Fruit fly (Drosophila melanogaster) whole organism, embryonic: ENCODE measurements around the gene Bacc.

Experiments
- Abd-B ChIP-seq: fragments of 200-800 bp; sonication (Bioruptor generic); optimal IDR thresholded peaks from 2 replicates; lab custom pipeline; 2018; ENCODE audit warnings: missing biosample characterization, mild to moderate bottlenecking, missing genetic modification characterization, moderate library complexity
- Adf1 ChIP-seq: fragments of 200-800 bp; sonication (Bioruptor generic); IDR thresholded peaks from 2 replicates; pipeline ENCODE4 v1.3.6; 2022; ENCODE audit warnings: missing biosample characterization, missing genetic modification characterization
- Antp ChIP-seq: fragments of 200-800 bp; sonication (Bioruptor generic); optimal IDR thresholded peaks from 3 replicates; lab custom pipeline; 2016; ENCODE audit warnings: missing biosample characterization, missing genetic modification characterization
- Awh ChIP-seq: fragments of 200-800 bp; sonication (Bioruptor generic); IDR thresholded peaks from 2 replicates; pipeline ENCODE4, ENCODE4 v1.3.6; 2022; ENCODE audit warnings: missing biosample characterization, missing genetic modification characterization
- CG10321 ChIP-seq: fragments of 200-800 bp; sonication (Bioruptor generic); IDR thresholded peaks from 2 replicates; pipeline ENCODE4 v1.3.6; 2022; ENCODE audit warnings: missing biosample characterization, missing genetic modification characterization
- CG12236 ChIP-seq: fragments of 200-800 bp; sonication (Bioruptor generic); optimal IDR thresholded peaks from 2 replicates; lab custom pipeline; 2016; ENCODE audit warnings: missing biosample characterization, missing genetic modification characterization
- CG13624 ChIP-seq: fragments of 200-800 bp; sonication (Bioruptor generic); optimal IDR thresholded peaks from 2 replicates; lab custom pipeline; 2016; ENCODE audit warnings: missing biosample characterization, missing genetic modification characterization
- CG1529 ChIP-seq: fragments of 200-800 bp; sonication (Bioruptor generic); optimal IDR thresholded peaks from 3 replicates; lab custom pipeline; 2018; ENCODE audit warnings: missing biosample characterization, missing genetic modification characterization
- CG15696 ChIP-seq: fragments of 200-800 bp; sonication (Bioruptor generic); optimal IDR thresholded peaks from 2 replicates; lab custom pipeline; 2019; ENCODE audit warnings: missing biosample characterization, mild to moderate bottlenecking, missing genetic modification characterization, moderate library complexity
- CG1602 ChIP-seq: fragments of 200-800 bp; sonication (Bioruptor generic); optimal IDR thresholded peaks from 3 replicates; lab custom pipeline; 2016; ENCODE audit warnings: missing biosample characterization, missing genetic modification characterization
- CG16815 ChIP-seq: fragments of 200-800 bp; sonication (Bioruptor generic); optimal IDR thresholded peaks from 3 replicates; lab custom pipeline; 2017; ENCODE audit warnings: missing biosample characterization, mild to moderate bottlenecking, missing genetic modification characterization
- CG17612 ChIP-seq: fragments of 200-800 bp; sonication (Bioruptor generic); IDR thresholded peaks from 2 replicates; pipeline ENCODE4 v1.3.6; 2022; ENCODE audit warnings: missing biosample characterization, missing genetic modification characterization
- CG2202 ChIP-seq: fragments of 200-800 bp; sonication (Bioruptor generic); optimal IDR thresholded peaks from 2 replicates; lab custom pipeline; 2018; ENCODE audit warnings: missing biosample characterization, mild to moderate bottlenecking, missing genetic modification characterization
- CG30431 ChIP-seq: fragments of 200-800 bp; sonication (Bioruptor generic); optimal IDR thresholded peaks from 2 replicates; lab custom pipeline; 2017; ENCODE audit warnings: missing biosample characterization, missing genetic modification characterization
- CG31441 ChIP-seq: fragments of 200-800 bp; sonication (Bioruptor generic); IDR thresholded peaks from 2 replicates; pipeline ENCODE4 v1.3.6; 2022; ENCODE audit warnings: missing biosample characterization, missing genetic modification characterization
- CG34376 ChIP-seq: fragments of 200-800 bp; sonication (Bioruptor generic); optimal IDR thresholded peaks from 2 replicates; lab custom pipeline; 2018; ENCODE audit warnings: missing biosample characterization, mild to moderate bottlenecking, missing genetic modification characterization
- CG5245 ChIP-seq: fragments of 200-800 bp; sonication (Bioruptor generic); optimal IDR thresholded peaks from 3 replicates; lab custom pipeline; 2016; ENCODE audit warnings: missing biosample characterization, missing genetic modification characterization
- CG6854 ChIP-seq: fragments of 200-800 bp; sonication (Bioruptor generic); optimal IDR thresholded peaks from 3 replicates; lab custom pipeline; 2017; ENCODE audit warnings: missing biosample characterization, mild to moderate bottlenecking, missing genetic modification characterization
- CG7271 ChIP-seq: fragments of 200-800 bp; sonication (Bioruptor generic); optimal IDR thresholded peaks from 2 replicates; lab custom pipeline; 2018; ENCODE audit warnings: missing biosample characterization, mild to moderate bottlenecking, missing genetic modification characterization, moderate library complexity
- Dek ChIP-seq: fragments of 200-800 bp; sonication (Bioruptor generic); optimal IDR thresholded peaks from 3 replicates; lab custom pipeline; 2019; ENCODE audit warnings: missing biosample characterization, mild to moderate bottlenecking, missing genetic modification characterization, moderate library complexity
- ERR ChIP-seq: fragments of 200-800 bp; sonication (Bioruptor generic); optimal IDR thresholded peaks from 2 replicates; lab custom pipeline; 2016; ENCODE audit warnings: missing biosample characterization, missing genetic modification characterization
- Fer2 ChIP-seq: fragments of 200-800 bp; sonication (Bioruptor generic); optimal IDR thresholded peaks from 2 replicates; lab custom pipeline; 2018; ENCODE audit warnings: missing biosample characterization, mild to moderate bottlenecking, missing genetic modification characterization, moderate library complexity
- HLH3B ChIP-seq: fragments of 200-800 bp; sonication (Bioruptor generic); IDR thresholded peaks from 2 replicates; pipeline ENCODE4 v1.3.6; 2022; ENCODE audit warnings: missing biosample characterization, missing genetic modification characterization
- HLH4C ChIP-seq: fragments of 200-800 bp; sonication (Bioruptor generic); IDR thresholded peaks from 3 replicates; pipeline ENCODE4 v1.3.6; 2022; ENCODE audit warnings: missing biosample characterization, missing genetic modification characterization; ENCODE audit not compliant: partially characterized antibody
- MBD-R2 ChIP-seq: fragments of 200-800 bp; sonication (Bioruptor generic); IDR thresholded peaks from 2 replicates; pipeline ENCODE4 v1.3.6; 2022; ENCODE audit warnings: missing biosample characterization, missing genetic modification characterization
- Mes4 ChIP-seq: fragments of 200-800 bp; sonication (Bioruptor generic); optimal IDR thresholded peaks from 2 replicates; lab custom pipeline; 2016; ENCODE audit warnings: missing biosample characterization, missing genetic modification characterization
- Mrtf ChIP-seq: fragments of 200-800 bp; sonication (Bioruptor generic); IDR thresholded peaks from 3 replicates; pipeline ENCODE4 v1.3.6; 2022; ENCODE audit warnings: missing biosample characterization, missing genetic modification characterization
- Sry-δ ChIP-seq: fragments of 200-800 bp; sonication (Bioruptor generic); optimal IDR thresholded peaks from 2 replicates; lab custom pipeline; 2016; ENCODE audit warnings: missing biosample characterization, missing genetic modification characterization
- ac ChIP-seq: fragments of 200-800 bp; sonication (Bioruptor generic); optimal IDR thresholded peaks from 3 replicates; lab custom pipeline; 2017; ENCODE audit warnings: missing biosample characterization, mild to moderate bottlenecking, missing genetic modification characterization
- btn ChIP-seq: fragments of 200-800 bp; sonication (Bioruptor generic); optimal IDR thresholded peaks from 2 replicates; lab custom pipeline; 2016; ENCODE audit warnings: missing biosample characterization, missing genetic modification characterization
- cas ChIP-seq: fragments of 200-800 bp; sonication (Bioruptor generic); IDR thresholded peaks from 2 replicates; pipeline ENCODE4 v1.3.6; 2022; ENCODE audit warnings: missing biosample characterization, missing genetic modification characterization
- cato ChIP-seq: fragments of 200-800 bp; sonication (Bioruptor generic); optimal IDR thresholded peaks from 2 replicates; lab custom pipeline; 2016; ENCODE audit warnings: missing biosample characterization, missing genetic modification characterization, borderline replicate concordance
- ci ChIP-seq: fragments of 200-800 bp; sonication (Bioruptor generic); IDR thresholded peaks from 3 replicates; pipeline ENCODE4 v1.3.6; 2022; ENCODE audit warnings: missing biosample characterization, missing genetic modification characterization
- dati ChIP-seq: fragments of 200-800 bp; sonication (Bioruptor generic); IDR thresholded peaks from 2 replicates; pipeline ENCODE4 v1.3.6; 2022; ENCODE audit warnings: missing biosample characterization, missing genetic modification characterization
- gcm ChIP-seq: fragments of 200-800 bp; sonication (Bioruptor generic); optimal IDR thresholded peaks from 2 replicates; lab custom pipeline; 2019; ENCODE audit warnings: missing biosample characterization, mild to moderate bottlenecking, missing genetic modification characterization, moderate library complexity
- her ChIP-seq: fragments of 200-800 bp; sonication (Bioruptor generic); optimal IDR thresholded peaks from 2 replicates; lab custom pipeline; 2016; ENCODE audit warnings: missing biosample characterization, missing genetic modification characterization
- kay ChIP-seq: fragments of 200-800 bp; sonication (Bioruptor generic); optimal IDR thresholded peaks from 2 replicates; lab custom pipeline; 2016; ENCODE audit warnings: missing biosample characterization, missing genetic modification characterization
- ken ChIP-seq: fragments of 200-800 bp; sonication (Bioruptor generic); IDR thresholded peaks from 3 replicates; pipeline ENCODE4 v1.3.6; 2022; ENCODE audit warnings: missing biosample characterization, missing genetic modification characterization
- sens-2 ChIP-seq: fragments of 200-800 bp; sonication (Bioruptor generic); IDR thresholded peaks from 2 replicates; pipeline ENCODE4 v1.3.6; 2022; ENCODE audit warnings: missing biosample characterization, missing genetic modification characterization
- slp2 ChIP-seq: fragments of 200-800 bp; sonication (Bioruptor generic); optimal IDR thresholded peaks from 2 replicates; lab custom pipeline; 2016; ENCODE audit warnings: missing biosample characterization, missing genetic modification characterization
- sna ChIP-seq: fragments of 200-800 bp; sonication (Bioruptor generic); IDR thresholded peaks from 2 replicates; pipeline ENCODE4 v1.3.6; 2022; ENCODE audit warnings: missing biosample characterization, missing genetic modification characterization; ENCODE audit not compliant: partially characterized antibody
- sr ChIP-seq: fragments of 200-800 bp; sonication (Bioruptor generic); IDR thresholded peaks from 3 replicates; pipeline ENCODE4 v1.3.6; 2022; ENCODE audit warnings: missing biosample characterization, missing genetic modification characterization
- tin ChIP-seq: fragments of 200-800 bp; sonication (Bioruptor generic); optimal IDR thresholded peaks from 3 replicates; lab custom pipeline; 2016; ENCODE audit warnings: missing biosample characterization, missing genetic modification characterization
- zfh1 ChIP-seq: fragments of 200-800 bp; sonication (Bioruptor generic); IDR thresholded peaks from 3 replicates; pipeline ENCODE4 v1.3.6; 2022; ENCODE audit warnings: missing biosample characterization, missing genetic modification characterization

Bacc gene

dm6 chr2L:2765659-2766373, 13.6 kb downstream of the Bacc start, which contains the start of the genes Snx21 and aph-1 (continued):
- TF ChIP-seq her (GFP tag; lab: Kevin White, UChicago) (peak; percentile 82), sens-2 (peak; percentile 76), btn (GFP tag; lab: Kevin White, UChicago) (peak; percentile 60), dati (GFP tag; lab: Robert Waterston, UW) (no peak; the same call in 1 of the 2 replicates), Antp (GFP tag; lab: Kevin White, UChicago) (peak; percentile 93), Mes4 (peak; percentile 77), Adf1 (peak; percentile 74), Sry-δ (peak; percentile 67), CG16815 (GFP tag; lab: Kevin White, UChicago) (peak; percentile 90), CG1529 (GFP tag; lab: Kevin White, UChicago) (peak; percentile 79), sr (GFP tag; lab: Robert Waterston, UW) (peak; percentile 48; the same call in 1 of the 3 replicates), gcm (GFP tag; lab: Kevin White, UChicago) (peak; percentile 91), Fer2 (tag; lab: Kevin White, UChicago) (peak; percentile 82), Abd-B (GFP tag; lab: Kevin White, UChicago) (peak; percentile 93), CG6854 (GFP tag; lab: Kevin White, UChicago) (peak; percentile 88), CG17612 (peak; percentile 60; the same call in 1 of the 2 replicates), ERR (GFP tag; lab: Kevin White, UChicago) (peak; percentile 70), MBD-R2 (GFP tag; lab: Robert Waterston, UW) (peak; percentile 84; the same call in 1 of the 2 replicates), CG1602 (GFP tag; lab: Kevin White, UChicago) (peak; percentile 92), Mrtf (GFP tag; lab: Robert Waterston, UW) (peak; percentile 77), Dek (tag; lab: Kevin White, UChicago) (peak; percentile 91), CG10321 (GFP tag; lab: Robert Waterston, UW) (peak; percentile 61), HLH4C (GFP tag; lab: Robert Waterston, UW) (no peak; the same call in 2 of the 3 replicates), CG12236 (GFP tag; lab: Kevin White, UChicago) (peak; percentile 54), ken (GFP tag; lab: Robert Waterston, UW) (peak; percentile 79), CG7271 (tag; lab: Kevin White, UChicago) (peak; percentile 56), cas (GFP tag; lab: Robert Waterston, UW) (peak; percentile 59; the same call in 1 of the 2 replicates), CG15696 (tag; lab: Kevin White, UChicago) (peak; percentile 91), CG13624 (peak; percentile 89), CG5245 (peak; percentile 85), ac (GFP tag; lab: Kevin White, UChicago) (peak; percentile 46), HLH3B (GFP tag; lab: Robert Waterston, UW) (peak; percentile 81), CG31441 (GFP tag; lab: Robert Waterston, UW) (peak; percentile 94), CG30431 (peak; percentile 88), kay (GFP tag; lab: Kevin White, UChicago) (peak; percentile 92), sna (GFP tag; lab: Robert Waterston, UW) (no peak), slp2 (peak; percentile 78), tin (GFP tag; lab: Kevin White, UChicago) (peak; percentile 87), CG2202 (tag; lab: Kevin White, UChicago) (peak; percentile 69), CG34376 (GFP tag; lab: Kevin White, UChicago) (peak; percentile 82), Awh (peak; percentile 75), cato (GFP tag; lab: Kevin White, UChicago) (peak; percentile 90), zfh1 (GFP tag; lab: Robert Waterston, UW) (peak; percentile 86), ci (peak; percentile 82)
